Fruit fly (Drosophila melanogaster): ENCODE results near the gene CG9231.

dm6 chr3L:19563014-19563413 lies 22.8 kb downstream of the CG9231 start:
- TF ChIP-seq CG13204 (GFP tag; optimal IDR thresholded peaks at IDR 0.05) (no peak), Snoo (tag; optimal IDR thresholded peaks at IDR 0.05) (no peak), Pif1B (GFP tag; optimal IDR thresholded peaks at IDR 0.05) (no peak), CG32121 (GFP tag; IDR thresholded peaks at IDR 0.05) (no peak), fd96Ca (GFP tag; IDR thresholded peaks at IDR 0.05) (no peak), CG34367 (tag; optimal IDR thresholded peaks at IDR 0.05) (no peak), CG12605 (GFP tag; IDR thresholded peaks at IDR 0.05) (no peak), CG8301 (tag; optimal IDR thresholded peaks at IDR 0.05) (no peak), CG10348 (GFP tag; IDR thresholded peaks at IDR 0.05) (no peak), Pif1A (GFP tag; optimal IDR thresholded peaks at IDR 0.05) (no peak), Ets98B (GFP tag; IDR thresholded peaks at IDR 0.05) (no peak), EcR (GFP tag; optimal IDR thresholded peaks at IDR 0.05) (no peak), CG9948 (tag; optimal IDR thresholded peaks at IDR 0.05) (no peak)
